Fruit fly (Drosophila melanogaster) whole organism, prepupa: ENCODE results near the gene CG46320.

Experiments
- Blimp-1 ChIP-seq: fragments of 200-800 bp; sonication (Bioruptor generic); optimal IDR thresholded peaks from 3 replicates; lab custom pipeline; 2017; ENCODE audit warnings: missing biosample characterization, missing genetic modification characterization, mild to moderate bottlenecking, moderate library complexity, missing genetic modification reagents
- CG10631 ChIP-seq: fragments of 200-800 bp; sonication (Bioruptor generic); optimal IDR thresholded peaks from 2 replicates; lab custom pipeline; 2016; ENCODE audit warnings: missing biosample characterization, missing genetic modification characterization
- CG10669 ChIP-seq: fragments of 200-800 bp; sonication (Bioruptor generic); optimal IDR thresholded peaks from 3 replicates; lab custom pipeline; 2018; ENCODE audit warnings: missing biosample characterization, mild to moderate bottlenecking, missing genetic modification characterization, moderate library complexity
- CG11762 ChIP-seq: fragments of 200-800 bp; sonication (Bioruptor generic); optimal IDR thresholded peaks from 3 replicates; lab custom pipeline; 2016; ENCODE audit warnings: missing biosample characterization, missing genetic modification characterization; ENCODE audit not compliant: insufficient read depth
- CG11902 ChIP-seq: fragments of 200-800 bp; sonication (Bioruptor generic); optimal IDR thresholded peaks from 3 replicates; lab custom pipeline; 2016; ENCODE audit warnings: missing biosample characterization, missing genetic modification characterization
- CG15336 ChIP-seq: fragments of 200-800 bp; sonication (Bioruptor generic); IDR thresholded peaks from 2 replicates; pipeline ENCODE4 v1.3.6; 2022; ENCODE audit warnings: missing biosample characterization, missing genetic modification characterization
- CG16779 ChIP-seq: fragments of 200-800 bp; sonication (Bioruptor generic); optimal IDR thresholded peaks from 3 replicates; lab custom pipeline; 2017; ENCODE audit warnings: missing biosample characterization, mild to moderate bottlenecking, missing genetic modification characterization
- CG3032 ChIP-seq: fragments of 200-800 bp; optimal IDR thresholded peaks from 2 replicates; lab custom pipeline; 2019; ENCODE audit warnings: missing biosample characterization, mild to moderate bottlenecking, missing genetic modification characterization, moderate library complexity
- CG32006 ChIP-seq: fragments of 200-800 bp; sonication (Bioruptor generic); optimal IDR thresholded peaks from 3 replicates; lab custom pipeline; 2017; ENCODE audit warnings: missing biosample characterization, mild to moderate bottlenecking, missing genetic modification characterization
- CG34406 ChIP-seq: fragments of 200-800 bp; sonication (Bioruptor generic); optimal IDR thresholded peaks from 3 replicates; lab custom pipeline; 2016; ENCODE audit warnings: missing biosample characterization, missing genetic modification characterization
- CG3919 ChIP-seq: fragments of 200-800 bp; sonication (Bioruptor generic); optimal IDR thresholded peaks from 3 replicates; lab custom pipeline; 2016; ENCODE audit warnings: missing biosample characterization, missing genetic modification characterization
- CG4318 ChIP-seq: fragments of 200-800 bp; sonication (Bioruptor generic); optimal IDR thresholded peaks from 3 replicates; lab custom pipeline; 2017; ENCODE audit warnings: missing biosample characterization, mild to moderate bottlenecking, missing genetic modification characterization
- CG6163 ChIP-seq: fragments of 200-800 bp; sonication (Bioruptor generic); IDR thresholded peaks from 3 replicates; pipeline ENCODE4 v1.3.6; 2022; ENCODE audit warnings: missing biosample characterization, missing genetic modification characterization
- CG6276 ChIP-seq: fragments of 200-800 bp; sonication (Bioruptor generic); optimal IDR thresholded peaks from 2 replicates; lab custom pipeline; 2017; ENCODE audit warnings: missing biosample characterization, mild to moderate bottlenecking, missing genetic modification characterization
- CG6808 ChIP-seq: fragments of 200-800 bp; sonication (Bioruptor generic); optimal IDR thresholded peaks from 3 replicates; lab custom pipeline; 2017; ENCODE audit warnings: missing biosample characterization, missing genetic modification characterization, mild to moderate bottlenecking, moderate library complexity, missing genetic modification reagents
- CG6854 ChIP-seq: fragments of 200-800 bp; sonication (Bioruptor generic); optimal IDR thresholded peaks from 2 replicates; lab custom pipeline; 2017; ENCODE audit warnings: missing biosample characterization, mild to moderate bottlenecking, missing genetic modification characterization
- CG8119 ChIP-seq: fragments of 200-800 bp; sonication (Bioruptor generic); IDR thresholded peaks from 3 replicates; pipeline ENCODE4 v1.3.6; 2022; ENCODE audit warnings: missing biosample characterization, missing genetic modification characterization
- CG8319 ChIP-seq: fragments of 200-800 bp; sonication (Bioruptor generic); optimal IDR thresholded peaks from 3 replicates; lab custom pipeline; 2016; ENCODE audit warnings: missing biosample characterization, missing genetic modification characterization
- CG9139 ChIP-seq: fragments of 200-800 bp; sonication (Bioruptor generic); optimal IDR thresholded peaks from 3 replicates; lab custom pipeline; 2017; ENCODE audit warnings: missing biosample characterization, mild to moderate bottlenecking, missing genetic modification characterization
- Eip75B ChIP-seq: fragments of 200-800 bp; sonication (Bioruptor generic); optimal IDR thresholded peaks from 3 replicates; lab custom pipeline; 2016; ENCODE audit warnings: missing biosample characterization, missing genetic modification characterization
- Eip93F ChIP-seq: fragments of 200-800 bp; sonication (Bioruptor generic); optimal IDR thresholded peaks from 2 replicates; lab custom pipeline; 2016; ENCODE audit warnings: missing biosample characterization, mild to moderate bottlenecking, missing genetic modification characterization
- Ets96B ChIP-seq: fragments of 200-800 bp; optimal IDR thresholded peaks from 2 replicates; lab custom pipeline; 2019; ENCODE audit warnings: missing biosample characterization, mild to moderate bottlenecking, missing genetic modification characterization, moderate library complexity
- Gug ChIP-seq: fragments of 200-800 bp; sonication (Bioruptor generic); IDR thresholded peaks from 2 replicates; pipeline ENCODE4 v1.3.6; 2022; ENCODE audit warnings: missing biosample characterization, missing genetic modification characterization
- Hr38 ChIP-seq: sonication (Bioruptor generic); optimal IDR thresholded peaks from 2 replicates; lab custom pipeline; 2016; ENCODE audit warnings: missing biosample characterization, missing genetic modification characterization
- Hr4 ChIP-seq: fragments of 200-800 bp; sonication (Bioruptor generic); optimal IDR thresholded peaks from 3 replicates; lab custom pipeline; 2016; ENCODE audit warnings: missing biosample characterization, missing genetic modification characterization
- Lpt ChIP-seq: fragments of 200-800 bp; sonication (Bioruptor generic); optimal IDR thresholded peaks from 3 replicates; lab custom pipeline; 2016; ENCODE audit warnings: missing biosample characterization, missing genetic modification characterization
- Met ChIP-seq: fragments of 200-800 bp; sonication (Bioruptor generic); optimal IDR thresholded peaks from 3 replicates; lab custom pipeline; 2016; ENCODE audit warnings: missing biosample characterization, missing genetic modification characterization
- Smox ChIP-seq: fragments of 200-800 bp; sonication (Bioruptor generic); optimal IDR thresholded peaks from 3 replicates; lab custom pipeline; 2016; ENCODE audit warnings: missing biosample characterization, missing genetic modification characterization
- Sox102F ChIP-seq: fragments of 200-800 bp; sonication (Bioruptor generic); optimal IDR thresholded peaks from 2 replicates; lab custom pipeline; 2016; ENCODE audit warnings: missing biosample characterization, mild to moderate bottlenecking, missing genetic modification characterization
- Sox14 ChIP-seq: fragments of 200-800 bp; sonication (Bioruptor generic); optimal IDR thresholded peaks from 3 replicates; lab custom pipeline; 2016; ENCODE audit warnings: missing biosample characterization, missing genetic modification characterization
- Sox15 ChIP-seq: fragments of 200-800 bp; sonication (Bioruptor generic); optimal IDR thresholded peaks from 3 replicates; lab custom pipeline; 2016; ENCODE audit warnings: missing biosample characterization, missing genetic modification characterization
- achi ChIP-seq: fragments of 200-800 bp; sonication (Bioruptor generic); optimal IDR thresholded peaks from 3 replicates; lab custom pipeline; 2016; ENCODE audit warnings: missing biosample characterization, missing genetic modification characterization
- acj6 ChIP-seq: fragments of 200-800 bp; sonication (Bioruptor generic); optimal IDR thresholded peaks from 3 replicates; lab custom pipeline; 2016; ENCODE audit warnings: missing biosample characterization, missing genetic modification characterization
- cyc ChIP-seq: fragments of 200-800 bp; sonication (Bioruptor generic); optimal IDR thresholded peaks from 3 replicates; lab custom pipeline; 2016; ENCODE audit warnings: missing biosample characterization, missing genetic modification characterization
- dsx ChIP-seq: fragments of 200-800 bp; optimal IDR thresholded peaks from 3 replicates; lab custom pipeline; 2019; ENCODE audit warnings: missing biosample characterization, mild to moderate bottlenecking, missing genetic modification characterization, moderate library complexity; ENCODE audit not compliant: poor library complexity, severe bottlenecking
- eg ChIP-seq: fragments of 200-800 bp; sonication (Bioruptor generic); IDR thresholded peaks from 3 replicates; pipeline ENCODE4 v1.3.6; 2022; ENCODE audit warnings: missing biosample characterization, missing genetic modification characterization
- esn ChIP-seq: fragments of 200-800 bp; sonication (Bioruptor generic); optimal IDR thresholded peaks from 2 replicates; lab custom pipeline; 2016; ENCODE audit warnings: missing biosample characterization, mild to moderate bottlenecking, missing genetic modification characterization, moderate library complexity
- fd59A ChIP-seq: fragments of 200-800 bp; sonication (Bioruptor generic); optimal IDR thresholded peaks from 2 replicates; lab custom pipeline; 2017; ENCODE audit warnings: missing biosample characterization, mild to moderate bottlenecking, missing genetic modification characterization, missing genetic modification reagents
- fkh ChIP-seq: fragments of 200-800 bp; sonication (Bioruptor generic); optimal IDR thresholded peaks from 3 replicates; lab custom pipeline; 2017; ENCODE audit warnings: missing biosample characterization, mild to moderate bottlenecking, missing genetic modification characterization, moderate library complexity
- net ChIP-seq: fragments of 200-800 bp; sonication (Bioruptor generic); optimal IDR thresholded peaks from 3 replicates; lab custom pipeline; 2016; ENCODE audit warnings: missing biosample characterization, missing genetic modification characterization
- pdm3 ChIP-seq: fragments of 200-800 bp; sonication (Bioruptor generic); optimal IDR thresholded peaks from 3 replicates; lab custom pipeline; 2016; ENCODE audit warnings: missing biosample characterization, missing genetic modification characterization
- salr ChIP-seq, 2 experiments: fragments of 200-800 bp; sonication (Bioruptor generic); optimal IDR thresholded peaks; 3 replicates each; lab custom pipeline; 2016 to 2018; ENCODE audit warnings: missing biosample characterization in 2 of 2, missing genetic modification characterization in 2 of 2, mild to moderate bottlenecking in 1 of 2
- ss ChIP-seq, 2 experiments: fragments of 200-800 bp; sonication (Bioruptor generic); optimal IDR thresholded peaks; 2 replicates in 1 of 2; 3 replicates in 1 of 2; lab custom pipeline; 2017 to 2018; ENCODE audit warnings: mild to moderate bottlenecking in 2 of 2, missing biosample characterization in 2 of 2, missing genetic modification characterization in 2 of 2, moderate library complexity in 1 of 2
- svp ChIP-seq: fragments of 200-800 bp; sonication (Bioruptor generic); peaks from one replicate; lab custom pipeline; 2016; ENCODE audit warnings: missing biosample characterization, missing genetic modification characterization
- topi ChIP-seq: fragments of 200-800 bp; sonication (Bioruptor generic); optimal IDR thresholded peaks from 3 replicates; lab custom pipeline; 2016; ENCODE audit warnings: missing biosample characterization, missing genetic modification characterization
- vri ChIP-seq: fragments of 200-800 bp; sonication (Bioruptor generic); optimal IDR thresholded peaks from 3 replicates; lab custom pipeline; 2016; ENCODE audit warnings: missing biosample characterization, mild to moderate bottlenecking, missing genetic modification characterization

CG46320 gene

DNA sequence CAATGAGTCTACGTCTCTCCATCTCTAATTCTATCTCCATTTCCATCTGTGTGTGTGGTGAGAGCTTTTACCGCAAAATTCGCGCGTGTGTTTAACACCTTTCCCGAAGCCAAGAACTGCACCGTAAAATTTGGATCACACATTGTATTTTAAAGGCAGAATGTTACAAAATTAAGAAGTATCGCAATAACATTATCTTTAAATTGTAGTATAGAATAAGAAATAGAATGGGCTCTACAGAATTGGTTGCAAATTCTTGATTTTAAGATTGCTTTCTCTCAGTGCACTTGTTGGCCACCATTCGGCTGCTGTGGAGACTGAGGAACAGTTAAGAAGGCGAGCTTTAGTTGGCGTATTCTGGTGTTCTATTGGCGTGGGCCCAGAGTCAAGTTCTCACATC, 37.5 kb upstream of the CG46320 start (continued):
- TF ChIP-seq Gug (GFP tag; lab: Robert Waterston, UW) (peak; percentile 47), Lpt (peak; percentile 63), Sox102F (GFP tag; lab: Kevin White, UChicago) (peak; percentile 31), CG3919 (GFP tag; lab: Kevin White, UChicago) (peak; percentile 44), Sox15 (GFP tag; lab: Kevin White, UChicago) (no peak), CG34406 (GFP tag; lab: Kevin White, UChicago) (no peak)
- TF ChIP-seq, all 60 proteins: peak for 31

- no peak for TF ChIP-seq cyc (GFP tag; lab: Kevin White, UChicago)
- TF ChIP-seq dsx, result no peak
- no peak for TF ChIP-seq Sox15 (GFP tag; lab: Kevin White, UChicago)
- no peak for TF ChIP-seq CG10669
- no peak for TF ChIP-seq net (GFP tag; lab: Kevin White, UChicago)
- no peak for TF ChIP-seq CG32006 (GFP tag; lab: Kevin White, UChicago)
- no peak for TF ChIP-seq fkh
- no peak for TF ChIP-seq CG10631 (GFP tag; lab: Kevin White, UChicago)
- peak; percentile 100 for TF ChIP-seq Blimp-1 (GFP tag; lab: Kevin White, UChicago)
- peak; percentile 56 for TF ChIP-seq Met
- TF ChIP-seq CG11902 (GFP tag; lab: Kevin White, UChicago), result no peak
- no peak for TF ChIP-seq CG3032 (tag; lab: Kevin White, UChicago)
- no peak for TF ChIP-seq topi (GFP tag; lab: Kevin White, UChicago)
- no peak for TF ChIP-seq pdm3 (GFP tag; lab: Kevin White, UChicago)
- TF ChIP-seq esn (GFP tag; lab: Kevin White, UChicago), result no peak
- peak; percentile 60 for TF ChIP-seq Sox102F (GFP tag; lab: Kevin White, UChicago)
- no peak; the same call in 2 of the 3 replicates for TF ChIP-seq CG6163 (GFP tag; lab: Robert Waterston, UW)
- TF ChIP-seq svp, result no peak
- no peak for TF ChIP-seq CG8319 (GFP tag; lab: Kevin White, UChicago)
- no peak for TF ChIP-seq vri
- TF ChIP-seq CG3919 (GFP tag; lab: Kevin White, UChicago), result no peak
- TF ChIP-seq Eip93F (GFP tag; lab: Kevin White, UChicago), result peak; percentile 21
- TF ChIP-seq fd59A (GFP tag; lab: Kevin White, UChicago), result no peak
- TF ChIP-seq CG15336 (GFP tag; lab: Robert Waterston, UW), result no peak
- no peak for TF ChIP-seq Ets96B (tag; lab: Kevin White, UChicago)
- TF ChIP-seq CG16779, result no peak
- no peak for TF ChIP-seq achi (GFP tag; lab: Kevin White, UChicago)
- no peak for TF ChIP-seq eg
- peak; percentile 50 for TF ChIP-seq CG6854 (GFP tag; lab: Kevin White, UChicago)
These were observed 36.1 kb upstream of the CG46320 start for dm6 chr3L:5627816-5628215.

DNA sequence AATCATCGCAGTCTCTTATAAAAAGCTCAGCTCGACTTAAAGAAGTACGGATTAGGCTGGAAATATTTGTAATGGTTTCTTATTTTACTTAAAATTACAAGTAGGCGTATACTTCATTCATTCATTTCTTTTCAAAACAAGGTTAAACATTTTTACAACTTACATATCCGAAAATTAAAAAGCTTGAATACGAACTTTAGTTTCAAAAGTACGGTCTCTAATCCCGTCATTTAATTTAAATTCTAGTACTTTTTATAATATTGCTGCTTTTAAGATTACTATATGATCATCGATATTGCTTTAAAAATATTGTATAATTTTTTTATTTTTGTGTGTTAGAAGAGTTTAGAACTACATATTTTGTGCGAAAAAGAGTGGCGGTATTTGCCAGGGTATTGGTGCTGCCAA, 33.7 kb upstream of the CG46320 start:
- peak; percentile 81 for TF ChIP-seq esn (GFP tag; lab: Kevin White, UChicago)
- TF ChIP-seq Eip75B (GFP tag; lab: Kevin White, UChicago), result peak; percentile 64
- no peak for TF ChIP-seq CG9139 (GFP tag; lab: Kevin White, UChicago)
- TF ChIP-seq achi (GFP tag; lab: Kevin White, UChicago), result peak; percentile 33
- TF ChIP-seq CG32006 (GFP tag; lab: Kevin White, UChicago), result peak; percentile 64
- peak; percentile 53 for TF ChIP-seq CG10631 (GFP tag; lab: Kevin White, UChicago)
- TF ChIP-seq CG11762, result no peak
- TF ChIP-seq Hr38 (GFP tag; lab: Kevin White, UChicago), result no peak
- no peak for TF ChIP-seq Gug (GFP tag; lab: Robert Waterston, UW)
- no peak for TF ChIP-seq Lpt
- no peak for TF ChIP-seq eg
- TF ChIP-seq CG8119 (GFP tag; lab: Robert Waterston, UW), result peak; percentile 38; the same call in 1 of the 3 replicates
- peak; percentile 29 for TF ChIP-seq CG4318 (GFP tag; lab: Kevin White, UChicago)
- peak; percentile 8 for TF ChIP-seq CG6276 (GFP tag; lab: Kevin White, UChicago)
- TF ChIP-seq Sox14 (GFP tag; lab: Kevin White, UChicago), result peak; percentile 60
- TF ChIP-seq topi (GFP tag; lab: Kevin White, UChicago), result peak; percentile 84
- TF ChIP-seq Sox15 (GFP tag; lab: Kevin White, UChicago), result no peak
- peak in 1 of 2 experiments; percentile 62 for TF ChIP-seq salr (GFP tag; optimal IDR thresholded peaks at IDR 0.05; lab: Kevin White, UChicago)
- no peak for TF ChIP-seq Blimp-1 (GFP tag; lab: Kevin White, UChicago)
- TF ChIP-seq net (GFP tag; lab: Kevin White, UChicago), result no peak
- TF ChIP-seq svp, result peak; percentile 95
- peak; percentile 13 for TF ChIP-seq Hr4 (GFP tag; lab: Kevin White, UChicago)
- no peak for TF ChIP-seq CG6808
- TF ChIP-seq Met, result peak; percentile 61
- peak; percentile 37 for TF ChIP-seq acj6 (GFP tag; lab: Kevin White, UChicago)
- no peak for TF ChIP-seq ss (GFP tag; optimal IDR thresholded peaks at IDR 0.05; lab: Kevin White, UChicago)
- no peak for TF ChIP-seq fd59A (GFP tag; lab: Kevin White, UChicago)
- TF ChIP-seq CG16779, result no peak
- TF ChIP-seq Smox, result peak; percentile 62
